Fruit fly (Drosophila melanogaster) whole organism, embryonic: ENCODE results near the gene sdk.

Experiments
- Atf6 ChIP-seq: fragments of 200-800 bp; sonication (Bioruptor generic); IDR thresholded peaks from 2 replicates; pipeline ENCODE4 v1.3.6; 2022; ENCODE audit warnings: missing biosample characterization, missing genetic modification characterization
- Awh ChIP-seq: fragments of 200-800 bp; sonication (Bioruptor generic); IDR thresholded peaks from 2 replicates; pipeline ENCODE4, ENCODE4 v1.3.6; 2022; ENCODE audit warnings: missing biosample characterization, missing genetic modification characterization
- CG10209 ChIP-seq: fragments of 200-800 bp; sonication (Bioruptor generic); optimal IDR thresholded peaks from 3 replicates; lab custom pipeline; 2017; ENCODE audit warnings: missing biosample characterization, mild to moderate bottlenecking, missing genetic modification characterization, missing genetic modification reagents
- CG10979 ChIP-seq: fragments of 200-800 bp; sonication (Bioruptor generic); optimal IDR thresholded peaks from 2 replicates; lab custom pipeline; 2018; ENCODE audit warnings: missing biosample characterization, mild to moderate bottlenecking, missing genetic modification characterization, moderate library complexity
- CG12104 ChIP-seq: fragments of 200-800 bp; sonication (Bioruptor generic); optimal IDR thresholded peaks from 3 replicates; lab custom pipeline; 2016; ENCODE audit warnings: missing biosample characterization, missing genetic modification characterization
- CG13287 ChIP-seq: fragments of 200-800 bp; sonication (Bioruptor generic); IDR thresholded peaks from 2 replicates; pipeline ENCODE4 v1.3.6; 2022; ENCODE audit warnings: missing biosample characterization, missing genetic modification characterization; ENCODE audit not compliant: partially characterized antibody
- CG15479 ChIP-seq: fragments of 200-800 bp; sonication (Bioruptor generic); optimal IDR thresholded peaks from 3 replicates; lab custom pipeline; 2019; ENCODE audit warnings: missing biosample characterization, mild to moderate bottlenecking, missing genetic modification characterization, moderate library complexity
- CG15514 ChIP-seq: fragments of 200-800 bp; sonication (Bioruptor generic); optimal IDR thresholded peaks from 3 replicates; lab custom pipeline; 2017; ENCODE audit warnings: missing biosample characterization, missing genetic modification characterization, mild to moderate bottlenecking, moderate library complexity, missing genetic modification reagents
- CG16863 ChIP-seq: fragments of 200-800 bp; sonication (Bioruptor generic); optimal IDR thresholded peaks from 3 replicates; lab custom pipeline; 2016; ENCODE audit warnings: missing biosample characterization, missing genetic modification characterization
- CG2129 ChIP-seq: fragments of 200-800 bp; sonication (Bioruptor generic); IDR thresholded peaks from 2 replicates; pipeline ENCODE4 v1.3.6; 2022; ENCODE audit warnings: missing biosample characterization, missing genetic modification characterization; ENCODE audit not compliant: partially characterized antibody
- CG30403 ChIP-seq: fragments of 200-800 bp; sonication (Bioruptor generic); optimal IDR thresholded peaks from 3 replicates; lab custom pipeline; 2016; ENCODE audit warnings: missing biosample characterization, missing genetic modification characterization
- CG31441 ChIP-seq: fragments of 200-800 bp; sonication (Bioruptor generic); IDR thresholded peaks from 2 replicates; pipeline ENCODE4 v1.3.6; 2022; ENCODE audit warnings: missing biosample characterization, missing genetic modification characterization
- CG3281 ChIP-seq: fragments of 200-800 bp; sonication (Bioruptor generic); optimal IDR thresholded peaks from 3 replicates; lab custom pipeline; 2017; ENCODE audit warnings: missing biosample characterization, mild to moderate bottlenecking, missing genetic modification characterization
- CG3995 ChIP-seq: fragments of 200-800 bp; sonication (Bioruptor generic); optimal IDR thresholded peaks from 3 replicates; lab custom pipeline; 2016; ENCODE audit warnings: missing biosample characterization, missing genetic modification characterization
- CG4854 ChIP-seq: fragments of 200-800 bp; sonication (Bioruptor generic); optimal IDR thresholded peaks from 2 replicates; lab custom pipeline; 2016; ENCODE audit warnings: missing biosample characterization, missing genetic modification characterization, inconsistent platforms
- CG5953 ChIP-seq: fragments of 200-800 bp; sonication (Bioruptor generic); IDR thresholded peaks from 2 replicates; pipeline ENCODE4 v1.3.6; 2022; ENCODE audit warnings: missing biosample characterization, missing genetic modification characterization
- CG6254 ChIP-seq: fragments of 200-800 bp; sonication (Bioruptor generic); optimal IDR thresholded peaks from 3 replicates; lab custom pipeline; 2017; ENCODE audit warnings: mild to moderate bottlenecking, missing biosample characterization, missing genetic modification reagents, missing genetic modification characterization
- CG6813 ChIP-seq: fragments of 200-800 bp; sonication (Bioruptor generic); optimal IDR thresholded peaks from 2 replicates; lab custom pipeline; 2017; ENCODE audit warnings: missing biosample characterization, missing genetic modification characterization, mild to moderate bottlenecking, moderate library complexity, missing genetic modification reagents
- CG7745 ChIP-seq: fragments of 200-800 bp; sonication (Bioruptor generic); optimal IDR thresholded peaks from 2 replicates; lab custom pipeline; 2018; ENCODE audit warnings: missing biosample characterization, mild to moderate bottlenecking, missing genetic modification characterization, moderate library complexity
- CG8089 ChIP-seq: fragments of 200-800 bp; sonication (Bioruptor generic); optimal IDR thresholded peaks from 3 replicates; lab custom pipeline; 2016; ENCODE audit warnings: missing biosample characterization, missing genetic modification characterization
- CG8478 ChIP-seq: fragments of >200 bp; optimal IDR thresholded peaks from 2 replicates; lab custom pipeline; 2018
- CHES-1-like ChIP-seq: fragments of 200-800 bp; sonication (Bioruptor generic); optimal IDR thresholded peaks from 2 replicates; lab custom pipeline; 2016; ENCODE audit warnings: missing biosample characterization, missing genetic modification characterization
- CTCF ChIP-seq: fragments of 200-800 bp; sonication (Bioruptor generic); optimal IDR thresholded peaks from 2 replicates; lab custom pipeline; 2017; ENCODE audit warnings: missing biosample characterization, mild to moderate bottlenecking, missing genetic modification characterization, moderate library complexity
- ERR ChIP-seq: fragments of 200-800 bp; sonication (Bioruptor generic); optimal IDR thresholded peaks from 2 replicates; lab custom pipeline; 2016; ENCODE audit warnings: missing biosample characterization, missing genetic modification characterization
- Hr3 ChIP-seq: fragments of 200-800 bp; sonication (Bioruptor generic); optimal IDR thresholded peaks from 3 replicates; lab custom pipeline; 2016; ENCODE audit warnings: missing biosample characterization, missing genetic modification characterization
- Lpt ChIP-seq: fragments of >200 bp; optimal IDR thresholded peaks from 2 replicates; lab custom pipeline; 2018; ENCODE audit warnings: missing biosample characterization, missing genetic modification characterization
- NC2β ChIP-seq: fragments of 200-800 bp; sonication (Bioruptor generic); optimal IDR thresholded peaks from 2 replicates; lab custom pipeline; 2016; ENCODE audit warnings: missing biosample characterization, missing genetic modification characterization
- Sry-δ ChIP-seq: fragments of 200-800 bp; sonication (Bioruptor generic); optimal IDR thresholded peaks from 2 replicates; lab custom pipeline; 2016; ENCODE audit warnings: missing biosample characterization, missing genetic modification characterization
- Stat92E ChIP-seq, 3 experiments: fragments of >200 bp in 2 of 3; fragments of 200-800 bp in 1 of 3; sonication (Bioruptor generic) in 1 of 3; optimal IDR thresholded peaks; 2 replicates each; lab custom pipeline; 2017 to 2019; ENCODE audit warnings: missing biosample characterization in 3 of 3, missing genetic modification characterization in 3 of 3, mild to moderate bottlenecking in 1 of 3, moderate library complexity in 1 of 3
- Xbp1 ChIP-seq: fragments of 200-800 bp; sonication (Bioruptor generic); optimal IDR thresholded peaks from 3 replicates; lab custom pipeline; 2016; ENCODE audit warnings: missing biosample characterization, mild to moderate bottlenecking, missing genetic modification characterization
- ac ChIP-seq: fragments of 200-800 bp; sonication (Bioruptor generic); optimal IDR thresholded peaks from 3 replicates; lab custom pipeline; 2017; ENCODE audit warnings: missing biosample characterization, mild to moderate bottlenecking, missing genetic modification characterization
- az2 ChIP-seq: fragments of 200-800 bp; sonication (Bioruptor generic); optimal IDR thresholded peaks from 3 replicates; lab custom pipeline; 2016; ENCODE audit warnings: missing biosample characterization, missing genetic modification characterization
- caup ChIP-seq: fragments of 200-800 bp; sonication (Bioruptor generic); optimal IDR thresholded peaks from 3 replicates; lab custom pipeline; 2017; ENCODE audit warnings: missing biosample characterization, mild to moderate bottlenecking, missing genetic modification characterization, moderate library complexity; ENCODE audit not compliant: severe bottlenecking
- cwo ChIP-seq: fragments of 200-800 bp; sonication (Bioruptor generic); optimal IDR thresholded peaks from 3 replicates; lab custom pipeline; 2017; ENCODE audit warnings: missing biosample characterization, missing genetic modification characterization, mild to moderate bottlenecking, moderate library complexity, missing genetic modification reagents
- dm ChIP-seq: fragments of 200-800 bp; sonication (Bioruptor generic); optimal IDR thresholded peaks from 3 replicates; lab custom pipeline; 2016; ENCODE audit warnings: missing biosample characterization, missing genetic modification characterization
- en ChIP-seq: fragments of 200-800 bp; sonication (Bioruptor generic); optimal IDR thresholded peaks from 2 replicates; lab custom pipeline; 2016; ENCODE audit warnings: missing biosample characterization, missing genetic modification characterization
- gfzf ChIP-seq: fragments of 200-800 bp; sonication (Bioruptor generic); optimal IDR thresholded peaks from 2 replicates; lab custom pipeline; 2016; ENCODE audit warnings: missing biosample characterization, mild to moderate bottlenecking, missing genetic modification characterization, moderate library complexity
- jigr1 ChIP-seq: fragments of 200-800 bp; sonication (Bioruptor generic); IDR thresholded peaks from 3 replicates; pipeline ENCODE4 v1.3.6; 2022; ENCODE audit warnings: missing biosample characterization, missing genetic modification characterization
- klu ChIP-seq: fragments of 200-800 bp; sonication (Bioruptor generic); IDR thresholded peaks from 2 replicates; pipeline ENCODE4 v1.3.6; 2022; ENCODE audit warnings: missing biosample characterization, missing genetic modification characterization
- nerfin-1 ChIP-seq: fragments of 200-800 bp; sonication (Bioruptor generic); optimal IDR thresholded peaks from 3 replicates; lab custom pipeline; 2019; ENCODE audit warnings: missing biosample characterization, mild to moderate bottlenecking, missing genetic modification characterization, moderate library complexity
- otp ChIP-seq: fragments of 200-800 bp; sonication (Bioruptor generic); IDR thresholded peaks from 3 replicates; pipeline ENCODE4, ENCODE4 v1.3.6; 2022; ENCODE audit warnings: missing biosample characterization, missing genetic modification characterization
- peb ChIP-seq: fragments of 200-800 bp; sonication (Bioruptor generic); IDR thresholded peaks from 2 replicates; pipeline ENCODE4 v1.3.6; 2022; ENCODE audit warnings: missing biosample characterization, missing genetic modification characterization
- pho ChIP-seq: fragments of 200-800 bp; sonication (Bioruptor generic); optimal IDR thresholded peaks from 2 replicates; lab custom pipeline; 2016; ENCODE audit warnings: missing biosample characterization, missing genetic modification characterization
- pita ChIP-seq: fragments of 200-800 bp; sonication (Bioruptor generic); optimal IDR thresholded peaks from 2 replicates; lab custom pipeline; 2017; ENCODE audit warnings: missing biosample characterization, mild to moderate bottlenecking, missing genetic modification characterization
- scrt ChIP-seq: fragments of 200-800 bp; sonication (Bioruptor generic); optimal IDR thresholded peaks from 2 replicates; lab custom pipeline; 2018; ENCODE audit warnings: missing biosample characterization, mild to moderate bottlenecking, missing genetic modification characterization, moderate library complexity
- sisA ChIP-seq: fragments of 200-800 bp; sonication (Bioruptor generic); IDR thresholded peaks from 2 replicates; pipeline ENCODE4 v1.3.6; 2022; ENCODE audit warnings: missing biosample characterization, missing genetic modification characterization
- slou ChIP-seq: fragments of 200-800 bp; sonication (Bioruptor generic); optimal IDR thresholded peaks from 3 replicates; lab custom pipeline; 2016; ENCODE audit warnings: missing biosample characterization, missing genetic modification characterization
- slp2 ChIP-seq: fragments of 200-800 bp; sonication (Bioruptor generic); optimal IDR thresholded peaks from 2 replicates; lab custom pipeline; 2016; ENCODE audit warnings: missing biosample characterization, missing genetic modification characterization
- so ChIP-seq: fragments of 200-800 bp; sonication (Bioruptor generic); IDR thresholded peaks from 3 replicates; pipeline ENCODE4 v1.3.6; 2022; ENCODE audit warnings: missing biosample characterization, missing genetic modification characterization
- stwl ChIP-seq: fragments of 200-800 bp; sonication (Bioruptor generic); optimal IDR thresholded peaks from 3 replicates; lab custom pipeline; 2018; ENCODE audit warnings: missing biosample characterization, mild to moderate bottlenecking, missing genetic modification characterization, moderate library complexity
- tin ChIP-seq: fragments of 200-800 bp; sonication (Bioruptor generic); optimal IDR thresholded peaks from 3 replicates; lab custom pipeline; 2016; ENCODE audit warnings: missing biosample characterization, missing genetic modification characterization

Gene sdk

dm6 chrX:796397-796989, 109.9 kb downstream of the sdk start:
- no peak for TF ChIP-seq slou (GFP tag; lab: Kevin White, UChicago)
- peak; percentile 98 for TF ChIP-seq CG13287
- no peak for TF ChIP-seq stwl
- TF ChIP-seq Lpt (GFP tag; lab: Kevin White, UChicago): no peak
- no peak for TF ChIP-seq ERR (GFP tag; lab: Kevin White, UChicago)
- TF ChIP-seq CG7745 (tag; lab: Kevin White, UChicago): peak; percentile 61
- no peak for TF ChIP-seq Hr3 (GFP tag; lab: Kevin White, UChicago)
- TF ChIP-seq CG16863 (GFP tag; lab: Kevin White, UChicago): no peak
- no peak for TF ChIP-seq az2 (GFP tag; lab: Kevin White, UChicago)
- TF ChIP-seq CG12104 (GFP tag; lab: Kevin White, UChicago): no peak
- peak; percentile 6 for TF ChIP-seq CG10979 (tag; lab: Kevin White, UChicago)
- TF ChIP-seq CG8089 (GFP tag; lab: Kevin White, UChicago): no peak
- peak; percentile 34 for TF ChIP-seq Xbp1 (GFP tag; lab: Kevin White, UChicago)
- TF ChIP-seq CG31441 (GFP tag; lab: Robert Waterston, UW): no peak
- no peak for TF ChIP-seq jigr1
- TF ChIP-seq cwo (GFP tag; lab: Kevin White, UChicago): peak; percentile 9
- TF ChIP-seq CG6813 (GFP tag; lab: Kevin White, UChicago): no peak
- TF ChIP-seq ac (GFP tag; lab: Kevin White, UChicago): no peak
- no peak for TF ChIP-seq pita
- no peak for TF ChIP-seq CG4854 (GFP tag; lab: Kevin White, UChicago)
- no peak for TF ChIP-seq tin (GFP tag; lab: Kevin White, UChicago)
- no peak for TF ChIP-seq Awh (GFP tag; lab: Robert Waterston, UW)
- TF ChIP-seq pho (GFP tag; lab: Kevin White, UChicago): peak; percentile 31
- TF ChIP-seq en (GFP tag; lab: Kevin White, UChicago): no peak
- TF ChIP-seq CHES-1-like (GFP tag; lab: Kevin White, UChicago): peak; percentile 34
- no peak for TF ChIP-seq gfzf (GFP tag; lab: Kevin White, UChicago)
- TF ChIP-seq peb (GFP tag; lab: Robert Waterston, UW): no peak
- no peak for TF ChIP-seq nerfin-1 (tag; lab: Kevin White, UChicago)
- TF ChIP-seq dm (GFP tag; lab: Kevin White, UChicago): peak; percentile 51
- TF ChIP-seq CG3995 (GFP tag; lab: Kevin White, UChicago): no peak
- peak in 1 of 3 experiments; percentile 86 for TF ChIP-seq Stat92E (GFP tag; optimal IDR thresholded peaks at IDR 0.05; lab: Kevin White, UChicago)
- 0 out of 3 replicates have a peak, but pooled peaks have one; percentile 18 for TF ChIP-seq so (GFP tag; lab: Robert Waterston, UW)
- peak; percentile 42 for TF ChIP-seq CG15479 (GFP tag; lab: Kevin White, UChicago)
- no peak for TF ChIP-seq CG8478
- TF ChIP-seq Sry-δ (GFP tag; lab: Kevin White, UChicago): peak; percentile 60
- no peak for TF ChIP-seq caup (GFP tag; lab: Kevin White, UChicago)
- TF ChIP-seq slp2 (GFP tag; lab: Kevin White, UChicago): no peak
- TF ChIP-seq CTCF (GFP tag; lab: Kevin White, UChicago): no peak
- no peak for TF ChIP-seq klu
- TF ChIP-seq CG30403 (GFP tag; lab: Kevin White, UChicago): no peak
- TF ChIP-seq CG6254 (GFP tag; lab: Kevin White, UChicago): no peak
- TF ChIP-seq NC2β: peak; percentile 5
- no peak for TF ChIP-seq CG5953 (GFP tag; lab: Robert Waterston, UW)
- TF ChIP-seq CG3281: peak; percentile 15
- no peak for TF ChIP-seq CG10209
- no peak for TF ChIP-seq scrt (GFP tag; lab: Kevin White, UChicago)
- no peak for TF ChIP-seq Atf6 (GFP tag; lab: Robert Waterston, UW)
- TF ChIP-seq CG15514 (GFP tag; lab: Kevin White, UChicago): peak; percentile 18
- TF ChIP-seq sisA (GFP tag; lab: Robert Waterston, UW): no peak
- TF ChIP-seq CG2129 (GFP tag; lab: Robert Waterston, UW): peak; percentile 97
- 0 out of 3 replicates have a peak, but pooled peaks have one; percentile 39 for TF ChIP-seq otp (GFP tag; lab: Robert Waterston, UW)
